Worm (Caenorhabditis elegans): ENCODE data around the gene ift-81.

ift-81 gene

ce11 chrX:5275209-5275608 is 23.2 kb upstream of the ift-81 start, which contains the start of gene hst-6 (continued):
- TF ChIP-seq ZK546.5 (tag; optimal IDR thresholded peaks at IDR 0.05), result no peak
- TF ChIP-seq rbr-2 (tag; optimal IDR thresholded peaks at IDR 0.05), result peak; percentile 75
- TF ChIP-seq nhr-111 (GFP tag; optimal IDR thresholded peaks at IDR 0.05), result no peak
- TF ChIP-seq zip-2 (tag; optimal IDR thresholded peaks at IDR 0.05), result peak; percentile 21
- TF ChIP-seq hmg-1.1 (GFP tag; IDR thresholded peaks at IDR 0.05), result peak; percentile 78
- TF ChIP-seq ama-1 (optimal IDR thresholded peaks at IDR 0.05), result no peak
- no peak for TF ChIP-seq daf-12 (tag; optimal IDR thresholded peaks at IDR 0.05)
- TF ChIP-seq ceh-82 (tag; optimal IDR thresholded peaks at IDR 0.05), result no peak
- no peak for TF ChIP-seq Y105C5A.15 (GFP tag; IDR thresholded peaks at IDR 0.05)
- no peak for TF ChIP-seq nhr-237 (tag; optimal IDR thresholded peaks at IDR 0.05)
- TF ChIP-seq nhr-11 (tag; optimal IDR thresholded peaks at IDR 0.05), result no peak
- no peak for TF ChIP-seq ztf-11 (tag; optimal IDR thresholded peaks at IDR 0.05)
- TF ChIP-seq lin-1 (GFP tag; IDR thresholded peaks at IDR 0.05), result 0 out of 2 replicates have a peak, but pooled peaks have one; percentile 20
- TF ChIP-seq fos-1 (tag; optimal IDR thresholded peaks at IDR 0.05), result no peak
- TF ChIP-seq pha-4 (GFP tag; IDR thresholded peaks at IDR 0.05), result 0 out of 2 replicates have a peak, but pooled peaks have one; percentile 41
- no peak for TF ChIP-seq pha-4 (tag; optimal IDR thresholded peaks at IDR 0.05)
- no peak for TF ChIP-seq egl-27 (tag; optimal IDR thresholded peaks at IDR 0.05)
- peak; percentile 22 for TF ChIP-seq ceh-28 (tag; optimal IDR thresholded peaks at IDR 0.05)
- no peak for TF ChIP-seq fkh-10 (GFP tag; optimal IDR thresholded peaks at IDR 0.05)
- TF ChIP-seq ctbp-1 (GFP tag; IDR thresholded peaks at IDR 0.05), result no peak
- 0 out of 2 replicates have a peak, but pooled peaks have one; percentile 42 for TF ChIP-seq tra-1 (GFP tag; IDR thresholded peaks at IDR 0.05)
- no peak for TF ChIP-seq ces-1 (GFP tag; optimal IDR thresholded peaks at IDR 0.05)
- no peak for TF ChIP-seq nhr-41 (GFP tag; IDR thresholded peaks at IDR 0.05)
- TF ChIP-seq lsy-2 (tag; optimal IDR thresholded peaks at IDR 0.05), result peak in 1 of 2 experiments; percentile 79
- TF ChIP-seq dmd-9 (GFP tag; IDR thresholded peaks at IDR 0.05), result no peak
- no peak for TF ChIP-seq F26F4.8 (GFP tag; conservative IDR thresholded peaks at IDR 0.05)
- TF ChIP-seq nhr-76 (tag; optimal IDR thresholded peaks at IDR 0.05), result no peak
- peak; percentile 66 for TF ChIP-seq dve-1 (tag; optimal IDR thresholded peaks at IDR 0.05; ENCODE audit: insufficient read depth)
- TF ChIP-seq tag-97 (GFP tag; IDR thresholded peaks at IDR 0.05), result no peak
- TF ChIP-seq madf-5 (GFP tag; IDR thresholded peaks at IDR 0.05), result 0 out of 4 replicates have a peak, but pooled peaks of 1 of the 2 experiments have one; percentile 45
- TF ChIP-seq nhr-6 (tag; optimal IDR thresholded peaks at IDR 0.05), result peak; percentile 30
- no peak for TF ChIP-seq gei-8 (GFP tag; optimal IDR thresholded peaks at IDR 0.05)
- TF ChIP-seq zfp-3 (GFP tag; conservative IDR thresholded peaks at IDR 0.05), result no peak; the same call in 1 of the 2 replicates
- peak in 1 of 2 experiments; percentile 98 for TF ChIP-seq unc-62 (GFP tag; optimal IDR thresholded peaks at IDR 0.05 in 1 of 2)
- TF ChIP-seq unc-62 (tag; optimal IDR thresholded peaks at IDR 0.05), result no peak
- peak; percentile 68 for TF ChIP-seq egl-43 (GFP tag; IDR thresholded peaks at IDR 0.05)

ce11 chrX:5276772-5277171 is 21.6 kb upstream of the ift-81 start:
- TF ChIP-seq unc-62 (GFP tag; optimal IDR thresholded peaks at IDR 0.05 in 1 of 2), result peak in 1 of 2 experiments; percentile 32
- TF ChIP-seq unc-62 (tag; optimal IDR thresholded peaks at IDR 0.05), result no peak
- no peak for TF ChIP-seq nhr-77 (tag; optimal IDR thresholded peaks at IDR 0.05)
- TF ChIP-seq set-16 (GFP tag; IDR thresholded peaks at IDR 0.05), result no peak
- TF ChIP-seq ztf-11 (tag; optimal IDR thresholded peaks at IDR 0.05), result no peak
- TF ChIP-seq aha-1 (tag), result peak; percentile 78
- no peak for TF ChIP-seq ces-1 (GFP tag; optimal IDR thresholded peaks at IDR 0.05)

- TF ChIP-seq snpc-4 (tag; optimal IDR thresholded peaks at IDR 0.05) (no peak), T26A8.4 (GFP tag; IDR thresholded peaks at IDR 0.05) (no peak), duxl-1 (tag; optimal IDR thresholded peaks at IDR 0.05; ENCODE audit: poor library complexity) (no peak), ama-1 (optimal IDR thresholded peaks at IDR 0.05) (no peak), F26F4.8 (GFP tag; conservative IDR thresholded peaks at IDR 0.05) (no peak)
Measured at ce11 chrX:5278249-5278648, 20.1 kb upstream of the ift-81 start.

Data from whole organism, L4 larva.